Fruit fly (Drosophila melanogaster) whole organism, pupa: ENCODE measurements around the gene CROT.
A peak's percentile ranks its signal among the peaks of the same experiment; 100 is the strongest.

Experiments used
- CG10348 ChIP-seq: fragments of 200-800 bp; sonication (Bioruptor generic); IDR thresholded peaks from 2 replicates; pipeline ENCODE4 v1.3.6; 2022; ENCODE audit warnings: missing biosample characterization, missing genetic modification characterization
- CG12605 ChIP-seq: fragments of 200-800 bp; sonication (Bioruptor generic); IDR thresholded peaks from 2 replicates; pipeline ENCODE4 v1.3.6; 2022; ENCODE audit warnings: missing biosample characterization, missing genetic modification characterization
- CG13204 ChIP-seq: fragments of 200-800 bp; sonication (Bioruptor generic); optimal IDR thresholded peaks from 2 replicates; lab custom pipeline; 2018; ENCODE audit warnings: missing biosample characterization, mild to moderate bottlenecking, missing genetic modification characterization, moderate library complexity
- CG14655 ChIP-seq: fragments of 200-800 bp; sonication (Bioruptor generic); optimal IDR thresholded peaks from 3 replicates; lab custom pipeline; 2017; ENCODE audit warnings: mild to moderate bottlenecking, missing biosample characterization, missing genetic modification reagents, missing genetic modification characterization
- CG15710 ChIP-seq: fragments of 200-800 bp; sonication (Bioruptor generic); optimal IDR thresholded peaks from 2 replicates; lab custom pipeline; 2018; ENCODE audit warnings: missing biosample characterization, mild to moderate bottlenecking, missing genetic modification characterization, moderate library complexity
- CG17806 ChIP-seq: fragments of 200-800 bp; sonication (Bioruptor generic); optimal IDR thresholded peaks from 2 replicates; lab custom pipeline; 2018; ENCODE audit warnings: missing biosample characterization, mild to moderate bottlenecking, missing genetic modification characterization, moderate library complexity
- CG32121 ChIP-seq: fragments of 200-800 bp; sonication (Bioruptor generic); IDR thresholded peaks from 2 replicates; pipeline ENCODE4 v1.3.6; 2022; ENCODE audit warnings: missing biosample characterization, missing genetic modification characterization
- CG34367 ChIP-seq: fragments of 200-800 bp; sonication (Bioruptor generic); optimal IDR thresholded peaks from 2 replicates; lab custom pipeline; 2018; ENCODE audit warnings: missing biosample characterization, mild to moderate bottlenecking, missing genetic modification characterization
- CG4496 ChIP-seq: fragments of 200-800 bp; sonication (Bioruptor generic); IDR thresholded peaks from 3 replicates; pipeline ENCODE4 v1.3.6; 2022; ENCODE audit warnings: missing biosample characterization, missing genetic modification characterization
- CG8159 ChIP-seq: fragments of 200-800 bp; sonication (Bioruptor generic); optimal IDR thresholded peaks from 3 replicates; lab custom pipeline; 2018; ENCODE audit warnings: missing biosample characterization, mild to moderate bottlenecking, missing genetic modification characterization, moderate library complexity
- CG8301 ChIP-seq: fragments of 200-800 bp; sonication (Bioruptor generic); optimal IDR thresholded peaks from 2 replicates; lab custom pipeline; 2018; ENCODE audit warnings: missing biosample characterization, mild to moderate bottlenecking, missing genetic modification characterization
- CG9948 ChIP-seq: fragments of 200-800 bp; sonication (Bioruptor generic); optimal IDR thresholded peaks from 2 replicates; lab custom pipeline; 2018; ENCODE audit warnings: missing biosample characterization, mild to moderate bottlenecking, missing genetic modification characterization, moderate library complexity
- D1 ChIP-seq: fragments of 200-800 bp; sonication (Bioruptor generic); optimal IDR thresholded peaks from 2 replicates; lab custom pipeline; 2018; ENCODE audit warnings: missing biosample characterization, mild to moderate bottlenecking, missing genetic modification characterization, moderate library complexity
- EcR ChIP-seq: fragments of 200-800 bp; sonication (Bioruptor generic); optimal IDR thresholded peaks from 3 replicates; lab custom pipeline; 2019; ENCODE audit warnings: missing biosample characterization, missing genetic modification characterization, mild to moderate bottlenecking, moderate library complexity, missing genetic modification reagents
- Ets98B ChIP-seq: fragments of 200-800 bp; sonication (Bioruptor generic); IDR thresholded peaks from 2 replicates; pipeline ENCODE4 v1.3.6; 2022; ENCODE audit warnings: missing biosample characterization, missing genetic modification characterization
- Pif1A ChIP-seq: fragments of 200-800 bp; sonication (Bioruptor generic); optimal IDR thresholded peaks from 3 replicates; lab custom pipeline; 2016; ENCODE audit warnings: missing biosample characterization, missing genetic modification characterization
- Pif1B ChIP-seq: fragments of 200-800 bp; sonication (Bioruptor generic); optimal IDR thresholded peaks from 3 replicates; lab custom pipeline; 2016; ENCODE audit warnings: missing biosample characterization, missing genetic modification characterization
- Snoo ChIP-seq: fragments of 200-800 bp; sonication (Bioruptor generic); optimal IDR thresholded peaks from 3 replicates; lab custom pipeline; 2017; ENCODE audit warnings: missing biosample characterization, mild to moderate bottlenecking, missing genetic modification characterization, inconsistent platforms
- fd96Ca ChIP-seq: fragments of 200-800 bp; sonication (Bioruptor generic); IDR thresholded peaks from 3 replicates; pipeline ENCODE4 v1.3.6; 2022; ENCODE audit warnings: missing biosample characterization, missing genetic modification characterization
- gl ChIP-seq: fragments of 200-800 bp; sonication (Bioruptor generic); optimal IDR thresholded peaks from 2 replicates; lab custom pipeline; 2018; ENCODE audit warnings: missing biosample characterization, mild to moderate bottlenecking, missing genetic modification characterization
- rn ChIP-seq: fragments of 200-800 bp; sonication (Bioruptor generic); IDR thresholded peaks from 2 replicates; pipeline ENCODE4 v1.3.6; 2022; ENCODE audit warnings: missing biosample characterization, missing genetic modification characterization

The CROT gene

dm6 chr3R:27706581-27707181, at the start of gene CROT, which contains the start of gene CG12877:
Gene CROT (minus strand): TSS chr3R:27706751.
Gene CG12877 (plus strand): TSS chr3R:27707100.
- no peak for TF ChIP-seq CG10348 (GFP tag; lab: Robert Waterston, UW)
- peak; percentile 82 for TF ChIP-seq fd96Ca
- TF ChIP-seq Ets98B (GFP tag; lab: Robert Waterston, UW) = peak; percentile 87
- peak; percentile 73 for TF ChIP-seq CG34367
- TF ChIP-seq CG32121 (GFP tag; lab: Robert Waterston, UW) = peak; percentile 75
- TF ChIP-seq Pif1B (GFP tag; lab: Kevin White, UChicago) = peak; percentile 61
- TF ChIP-seq D1 (tag; lab: Kevin White, UChicago) = no peak
- no peak for TF ChIP-seq CG13204 (GFP tag; lab: Kevin White, UChicago)
- TF ChIP-seq CG8159 (tag; lab: Kevin White, UChicago) = peak; percentile 75
- TF ChIP-seq Pif1A (GFP tag; lab: Kevin White, UChicago) = peak; percentile 54
- TF ChIP-seq CG12605 (GFP tag; lab: Robert Waterston, UW) = no peak
- TF ChIP-seq rn (GFP tag; lab: Robert Waterston, UW) = peak; percentile 49; the same call in 1 of the 2 replicates
- TF ChIP-seq Snoo (tag; lab: Kevin White, UChicago) = peak; percentile 77
- no peak for TF ChIP-seq CG14655
- TF ChIP-seq CG17806 = peak; percentile 67
- TF ChIP-seq CG15710 = peak; percentile 79
- TF ChIP-seq CG9948 (tag; lab: Kevin White, UChicago) = peak; percentile 76
- peak; percentile 47 for TF ChIP-seq CG8301 (tag; lab: Kevin White, UChicago)
- no peak for TF ChIP-seq EcR (GFP tag; lab: Kevin White, UChicago)
- no peak for TF ChIP-seq gl
- peak; percentile 84 for TF ChIP-seq CG4496 (GFP tag; lab: Robert Waterston, UW)

- TF ChIP-seq CG15710 (no peak), CG14655 (no peak), CG4496 (GFP tag; lab: Robert Waterston, UW) (no peak), CG13204 (GFP tag; lab: Kevin White, UChicago) (no peak), CG17806 (no peak), CG12605 (GFP tag; lab: Robert Waterston, UW) (no peak), CG9948 (tag; lab: Kevin White, UChicago) (no peak), EcR (GFP tag; lab: Kevin White, UChicago) (no peak), Pif1B (GFP tag; lab: Kevin White, UChicago) (no peak), gl (no peak), CG8301 (tag; lab: Kevin White, UChicago) (no peak), CG8159 (tag; lab: Kevin White, UChicago) (no peak), fd96Ca (no peak), CG10348 (GFP tag; lab: Robert Waterston, UW) (no peak), CG32121 (GFP tag; lab: Robert Waterston, UW) (no peak), D1 (tag; lab: Kevin White, UChicago) (no peak), Ets98B (GFP tag; lab: Robert Waterston, UW) (no peak), Snoo (tag; lab: Kevin White, UChicago) (no peak)
These were observed 34.1 kb upstream of the CROT start for dm6 chr3R:27740692-27741091.

- TF ChIP-seq EcR (GFP tag; lab: Kevin White, UChicago) (no peak), CG13204 (GFP tag; lab: Kevin White, UChicago) (no peak), CG4496 (GFP tag; lab: Robert Waterston, UW) (no peak), CG14655 (no peak), CG17806 (no peak), CG32121 (GFP tag; lab: Robert Waterston, UW) (no peak), CG8301 (tag; lab: Kevin White, UChicago) (no peak), Pif1B (GFP tag; lab: Kevin White, UChicago) (no peak), Ets98B (GFP tag; lab: Robert Waterston, UW) (no peak), Pif1A (GFP tag; lab: Kevin White, UChicago) (no peak), CG12605 (GFP tag; lab: Robert Waterston, UW) (no peak), D1 (tag; lab: Kevin White, UChicago) (no peak), rn (GFP tag; lab: Robert Waterston, UW) (no peak), CG15710 (no peak), gl (no peak), CG10348 (GFP tag; lab: Robert Waterston, UW) (no peak), CG34367 (no peak), CG9948 (tag; lab: Kevin White, UChicago) (no peak)
These were observed 33.4 kb upstream of the CROT start for dm6 chr3R:27739999-27740398.

dm6 chr3R:27738287-27738686, 31.7 kb upstream of the CROT start:
- peak; percentile 52; the same call in 2 of the 3 replicates for TF ChIP-seq fd96Ca
- no peak for TF ChIP-seq Pif1A (GFP tag; lab: Kevin White, UChicago)
- no peak for TF ChIP-seq gl
- no peak for TF ChIP-seq CG12605 (GFP tag; lab: Robert Waterston, UW)
- TF ChIP-seq CG4496 (GFP tag; lab: Robert Waterston, UW) = peak; percentile 79
- TF ChIP-seq CG10348 (GFP tag; lab: Robert Waterston, UW) = no peak
- TF ChIP-seq rn (GFP tag; lab: Robert Waterston, UW) = 0 out of 2 replicates have a peak, but pooled peaks have one; percentile 10
- TF ChIP-seq CG9948 (tag; lab: Kevin White, UChicago) = no peak
- no peak for TF ChIP-seq CG13204 (GFP tag; lab: Kevin White, UChicago)
- no peak for TF ChIP-seq CG15710
- TF ChIP-seq Ets98B (GFP tag; lab: Robert Waterston, UW) = peak; percentile 88
- TF ChIP-seq CG34367 = no peak
- no peak for TF ChIP-seq D1 (tag; lab: Kevin White, UChicago)
- no peak for TF ChIP-seq EcR (GFP tag; lab: Kevin White, UChicago)
- peak; percentile 19 for TF ChIP-seq CG17806
- TF ChIP-seq CG14655 = peak; percentile 33
- no peak for TF ChIP-seq CG32121 (GFP tag; lab: Robert Waterston, UW)
- TF ChIP-seq Pif1B (GFP tag; lab: Kevin White, UChicago) = no peak
- TF ChIP-seq CG8159 (tag; lab: Kevin White, UChicago) = no peak
- peak; percentile 2 for TF ChIP-seq CG8301 (tag; lab: Kevin White, UChicago)
- TF ChIP-seq Snoo (tag; lab: Kevin White, UChicago) = peak; percentile 0

- TF ChIP-seq rn (GFP tag; lab: Robert Waterston, UW) (no peak), CG8301 (tag; lab: Kevin White, UChicago) (no peak), EcR (GFP tag; lab: Kevin White, UChicago) (no peak), Snoo (tag; lab: Kevin White, UChicago) (no peak), CG32121 (GFP tag; lab: Robert Waterston, UW) (no peak), CG4496 (GFP tag; lab: Robert Waterston, UW) (no peak), Ets98B (GFP tag; lab: Robert Waterston, UW) (no peak), Pif1B (GFP tag; lab: Kevin White, UChicago) (no peak), CG34367 (no peak), CG17806 (no peak), Pif1A (GFP tag; lab: Kevin White, UChicago) (no peak), fd96Ca (no peak)
These were observed 30.5 kb upstream of the CROT start for dm6 chr3R:27737038-27737437.
